Worm (Caenorhabditis elegans) whole organism, young adult: ENCODE data around the gene srd-7.

Source experiments
- C17E4.6 ChIP-seq: fragments of 200-800 bp; sonication (Bioruptor generic); IDR thresholded peaks from 2 replicates; pipeline ENCODE4 v1.3.6; 2022; ENCODE audit warnings: missing genetic modification reagents, missing genetic modification characterization, missing compliant biosample characterization
- Y79H2A.3 ChIP-seq: fragments of 200-800 bp; sonication (Bioruptor generic); conservative IDR thresholded peaks from 2 replicates; pipeline ENCODE4 v1.3.6; 2022; ENCODE audit warnings: missing genetic modification reagents, missing genetic modification characterization, missing compliant biosample characterization
- bed-1 ChIP-seq: fragments of 200-800 bp; sonication (Bioruptor generic); IDR thresholded peaks from 2 replicates; pipeline ENCODE4 v1.3.6; 2022; ENCODE audit warnings: missing genetic modification reagents, missing genetic modification characterization, missing compliant biosample characterization
- ceh-40 ChIP-seq: fragments of 200-800 bp; sonication (Bioruptor generic); IDR thresholded peaks from 2 replicates; pipeline ENCODE4 v1.3.6; 2022; ENCODE audit warnings: missing genetic modification characterization, missing compliant biosample characterization
- efl-1 ChIP-seq: fragments of 150-350 bp; optimal IDR thresholded peaks from 2 replicates; lab custom pipeline; 2014; ENCODE audit warnings: missing biosample characterization, missing genetic modification reagents, missing genetic modification characterization
- ets-4 ChIP-seq: fragments of 200-800 bp; sonication (Bioruptor generic); optimal IDR thresholded peaks from 2 replicates; lab custom pipeline; 2018; ENCODE audit warnings: mild to moderate bottlenecking, missing genetic modification characterization, missing compliant biosample characterization
- hlh-12 ChIP-seq: sonication (generic microtip); optimal IDR thresholded peaks from 2 replicates; lab custom pipeline; 2016; ENCODE audit warnings: missing genetic modification characterization, missing compliant biosample characterization
- hmg-1.2 ChIP-seq: fragments of 200-800 bp; sonication (Bioruptor generic); IDR thresholded peaks from 2 replicates; pipeline ENCODE4 v1.3.6; 2022; ENCODE audit warnings: missing genetic modification reagents, missing genetic modification characterization, missing compliant biosample characterization
- tbp1 ChIP-seq: fragments of 200-800 bp; sonication (Bioruptor generic); optimal IDR thresholded peaks from 2 replicates; lab custom pipeline; 2018; ENCODE audit warnings: mild to moderate bottlenecking, missing genetic modification characterization, missing compliant biosample characterization
- tlf-1 ChIP-seq: fragments of 200-800 bp; sonication (Bioruptor generic); optimal IDR thresholded peaks from 2 replicates; lab custom pipeline; 2018; ENCODE audit warnings: mild to moderate bottlenecking, missing genetic modification characterization, missing compliant biosample characterization
- unc-62 ChIP-seq: fragments of 150-350 bp; optimal IDR thresholded peaks from 2 replicates; lab custom pipeline; 2014; ENCODE audit warnings: missing biosample characterization, missing genetic modification reagents, missing genetic modification characterization
- ztf-28 ChIP-seq: fragments of 200-800 bp; sonication (Bioruptor generic); IDR thresholded peaks from 2 replicates; pipeline ENCODE4 v1.3.6; 2022; ENCODE audit warnings: missing genetic modification reagents, missing genetic modification characterization, missing compliant biosample characterization

ce11 chrIV:10784085-10784484 lies 2.5 kb downstream of the srd-7 start:
- TF ChIP-seq ets-4 (GFP tag; lab: Kevin White, UChicago) (no peak), bed-1 (GFP tag; lab: Robert Waterston, UW) (no peak), hmg-1.2 (GFP tag; lab: Robert Waterston, UW) (no peak), tbp1 (no peak), efl-1 (GFP tag; lab: Kevin White, UChicago) (no peak), unc-62 (no peak), Y79H2A.3 (GFP tag; lab: Robert Waterston, UW) (no peak), hlh-12 (no peak), C17E4.6 (no peak), ztf-28 (GFP tag; lab: Robert Waterston, UW) (no peak), tlf-1 (GFP tag; lab: Kevin White, UChicago) (no peak), ceh-40 (GFP tag; lab: Robert Waterston, UW) (no peak)
